Fruit fly (Drosophila melanogaster) whole organism, embryonic: Measurements from ENCODE around the gene Uggt.
A peak's percentile ranks its signal among the peaks of the same experiment; 100 is the strongest.

Source experiments
- CG10543 ChIP-seq: fragments of 200-800 bp; sonication (Bioruptor generic); optimal IDR thresholded peaks from 3 replicates; lab custom pipeline; 2017; ENCODE audit warnings: missing biosample characterization, mild to moderate bottlenecking, missing genetic modification characterization, moderate library complexity
- CG11093 ChIP-seq: fragments of 200-800 bp; sonication (Bioruptor generic); IDR thresholded peaks from 3 replicates; pipeline ENCODE4 v1.3.6; 2022; ENCODE audit warnings: missing biosample characterization, missing genetic modification characterization
- CG11247 ChIP-seq: fragments of 200-800 bp; sonication (Bioruptor generic); IDR thresholded peaks from 2 replicates; pipeline ENCODE4 v1.3.6; 2022; ENCODE audit warnings: missing biosample characterization, missing genetic modification characterization
- CG11398 ChIP-seq: fragments of 200-800 bp; sonication (Bioruptor generic); optimal IDR thresholded peaks from 2 replicates; lab custom pipeline; 2016; ENCODE audit warnings: missing biosample characterization, missing genetic modification characterization
- CG11504 ChIP-seq: fragments of 200-800 bp; sonication (Bioruptor generic); optimal IDR thresholded peaks from 3 replicates; lab custom pipeline; 2019; ENCODE audit warnings: missing biosample characterization, mild to moderate bottlenecking, missing genetic modification characterization, moderate library complexity
- CG13123 ChIP-seq: fragments of 200-800 bp; sonication (Bioruptor generic); optimal IDR thresholded peaks from 2 replicates; lab custom pipeline; 2016; ENCODE audit warnings: missing biosample characterization, missing genetic modification characterization
- CG14014 ChIP-seq: fragments of 200-800 bp; sonication (Bioruptor generic); IDR thresholded peaks from 2 replicates; pipeline ENCODE4 v1.3.6; 2022; ENCODE audit warnings: missing biosample characterization, missing genetic modification characterization
- CG14965 ChIP-seq: fragments of 200-800 bp; sonication (Bioruptor generic); optimal IDR thresholded peaks from 2 replicates; lab custom pipeline; 2016; ENCODE audit warnings: missing biosample characterization, missing genetic modification characterization, borderline replicate concordance
- CG1603 ChIP-seq: fragments of 200-800 bp; sonication (Bioruptor generic); optimal IDR thresholded peaks from 2 replicates; lab custom pipeline; 2019; ENCODE audit warnings: missing biosample characterization, mild to moderate bottlenecking, missing genetic modification characterization, moderate library complexity
- CG17385 ChIP-seq: fragments of 200-800 bp; sonication (Bioruptor generic); optimal IDR thresholded peaks from 3 replicates; lab custom pipeline; 2018; ENCODE audit warnings: missing biosample characterization, mild to moderate bottlenecking, missing genetic modification characterization
- CG17612 ChIP-seq: fragments of 200-800 bp; sonication (Bioruptor generic); IDR thresholded peaks from 2 replicates; pipeline ENCODE4 v1.3.6; 2022; ENCODE audit warnings: missing biosample characterization, missing genetic modification characterization
- CG17912 ChIP-seq: fragments of 200-800 bp; sonication (Bioruptor generic); optimal IDR thresholded peaks from 2 replicates; lab custom pipeline; 2018; ENCODE audit warnings: missing biosample characterization, mild to moderate bottlenecking, missing genetic modification characterization
- CG2678 ChIP-seq: fragments of 200-800 bp; sonication (Bioruptor generic); optimal IDR thresholded peaks from 3 replicates; lab custom pipeline; 2019; ENCODE audit warnings: missing biosample characterization, mild to moderate bottlenecking, missing genetic modification characterization, moderate library complexity
- CG30403 ChIP-seq: fragments of 200-800 bp; sonication (Bioruptor generic); optimal IDR thresholded peaks from 3 replicates; lab custom pipeline; 2016; ENCODE audit warnings: missing biosample characterization, missing genetic modification characterization
- CG31388 ChIP-seq: fragments of 200-800 bp; sonication (Bioruptor generic); optimal IDR thresholded peaks from 2 replicates; lab custom pipeline; 2016; ENCODE audit warnings: missing biosample characterization, missing genetic modification characterization
- CG33557 ChIP-seq: fragments of 200-800 bp; sonication (Bioruptor generic); optimal IDR thresholded peaks from 2 replicates; lab custom pipeline; 2019; ENCODE audit warnings: missing biosample characterization, mild to moderate bottlenecking, missing genetic modification characterization, moderate library complexity
- CG4424 ChIP-seq: fragments of 200-800 bp; sonication (Bioruptor generic); optimal IDR thresholded peaks from 3 replicates; lab custom pipeline; 2016; ENCODE audit warnings: missing biosample characterization, missing genetic modification characterization
- CG4617 ChIP-seq: fragments of 200-800 bp; sonication (Bioruptor generic); optimal IDR thresholded peaks from 3 replicates; lab custom pipeline; 2016; ENCODE audit warnings: missing biosample characterization, missing genetic modification characterization, borderline replicate concordance
- CG8765 ChIP-seq: fragments of 200-800 bp; sonication (Bioruptor generic); IDR thresholded peaks from 2 replicates; pipeline ENCODE4 v1.3.6; 2022; ENCODE audit warnings: missing biosample characterization, missing genetic modification characterization
- CG9727 ChIP-seq: fragments of 200-800 bp; sonication (Bioruptor generic); optimal IDR thresholded peaks from 3 replicates; lab custom pipeline; 2017; ENCODE audit warnings: missing biosample characterization, mild to moderate bottlenecking, missing genetic modification characterization
- CG9797 ChIP-seq: fragments of 200-800 bp; sonication (Bioruptor generic); optimal IDR thresholded peaks from 3 replicates; lab custom pipeline; 2018; ENCODE audit warnings: missing biosample characterization, mild to moderate bottlenecking, missing genetic modification characterization
- Dbx ChIP-seq: fragments of 200-800 bp; sonication (Bioruptor generic); IDR thresholded peaks from 3 replicates; pipeline ENCODE4 v1.3.6; 2022; ENCODE audit warnings: missing biosample characterization, missing genetic modification characterization
- Deaf1 ChIP-seq: fragments of 200-800 bp; optimal IDR thresholded peaks from 3 replicates; lab custom pipeline; 2019; ENCODE audit warnings: missing biosample characterization, mild to moderate bottlenecking, missing genetic modification characterization, moderate library complexity
- ERR ChIP-seq: fragments of 200-800 bp; sonication (Bioruptor generic); optimal IDR thresholded peaks from 2 replicates; lab custom pipeline; 2016; ENCODE audit warnings: missing biosample characterization, missing genetic modification characterization
- Fer2 ChIP-seq: fragments of 200-800 bp; sonication (Bioruptor generic); optimal IDR thresholded peaks from 2 replicates; lab custom pipeline; 2018; ENCODE audit warnings: missing biosample characterization, mild to moderate bottlenecking, missing genetic modification characterization, moderate library complexity
- HHEX ChIP-seq: fragments of 200-800 bp; sonication (Bioruptor generic); optimal IDR thresholded peaks from 3 replicates; lab custom pipeline; 2017; ENCODE audit warnings: missing biosample characterization, mild to moderate bottlenecking, missing genetic modification characterization, missing genetic modification reagents
- HLH4C ChIP-seq: fragments of 200-800 bp; sonication (Bioruptor generic); IDR thresholded peaks from 3 replicates; pipeline ENCODE4 v1.3.6; 2022; ENCODE audit warnings: missing biosample characterization, missing genetic modification characterization; ENCODE audit not compliant: partially characterized antibody
- Hand ChIP-seq: fragments of 200-800 bp; sonication (Bioruptor generic); optimal IDR thresholded peaks from 2 replicates; lab custom pipeline; 2017; ENCODE audit warnings: mild to moderate bottlenecking, missing biosample characterization, missing genetic modification reagents, missing genetic modification characterization
- Lpt ChIP-seq: fragments of >200 bp; optimal IDR thresholded peaks from 2 replicates; lab custom pipeline; 2018; ENCODE audit warnings: missing biosample characterization, missing genetic modification characterization
- Mad ChIP-seq: fragments of 200-800 bp; sonication (Bioruptor generic); optimal IDR thresholded peaks from 2 replicates; lab custom pipeline; 2016; ENCODE audit warnings: missing biosample characterization, missing genetic modification characterization
- Sry-β ChIP-seq: fragments of 200-800 bp; sonication (Bioruptor generic); optimal IDR thresholded peaks from 2 replicates; lab custom pipeline; 2018; ENCODE audit warnings: missing biosample characterization, mild to moderate bottlenecking, missing genetic modification characterization, moderate library complexity
- Vsx1 ChIP-seq: fragments of 200-800 bp; sonication (Bioruptor generic); optimal IDR thresholded peaks from 2 replicates; lab custom pipeline; 2017; ENCODE audit warnings: missing biosample characterization, mild to moderate bottlenecking, missing genetic modification characterization, missing genetic modification reagents
- YL-1 ChIP-seq: fragments of 200-800 bp; sonication (Bioruptor generic); optimal IDR thresholded peaks from 3 replicates; lab custom pipeline; 2017; ENCODE audit warnings: missing biosample characterization, mild to moderate bottlenecking, missing genetic modification characterization
- az2 ChIP-seq: fragments of 200-800 bp; sonication (Bioruptor generic); optimal IDR thresholded peaks from 3 replicates; lab custom pipeline; 2016; ENCODE audit warnings: missing biosample characterization, missing genetic modification characterization
- cwo ChIP-seq: fragments of 200-800 bp; sonication (Bioruptor generic); optimal IDR thresholded peaks from 3 replicates; lab custom pipeline; 2017; ENCODE audit warnings: missing biosample characterization, missing genetic modification characterization, mild to moderate bottlenecking, moderate library complexity, missing genetic modification reagents
- dan ChIP-seq: fragments of 200-800 bp; sonication (Bioruptor generic); IDR thresholded peaks from 2 replicates; pipeline ENCODE4 v1.3.6; 2022; ENCODE audit warnings: missing biosample characterization, missing genetic modification characterization
- ems ChIP-seq: fragments of 200-800 bp; sonication (Bioruptor generic); optimal IDR thresholded peaks from 3 replicates; lab custom pipeline; 2016; ENCODE audit warnings: missing biosample characterization, missing genetic modification characterization
- exex ChIP-seq: fragments of 200-800 bp; sonication (Bioruptor generic); optimal IDR thresholded peaks from 4 replicates; lab custom pipeline; 2018; ENCODE audit warnings: missing biosample characterization, mild to moderate bottlenecking, missing genetic modification characterization, moderate library complexity
- fd64A ChIP-seq: fragments of 200-800 bp; sonication (Bioruptor generic); optimal IDR thresholded peaks from 3 replicates; lab custom pipeline; 2018; ENCODE audit warnings: missing biosample characterization, mild to moderate bottlenecking, missing genetic modification characterization
- grn ChIP-seq: fragments of 200-800 bp; sonication (Bioruptor generic); optimal IDR thresholded peaks from 3 replicates; lab custom pipeline; 2017; ENCODE audit warnings: missing biosample characterization, missing genetic modification characterization
- h ChIP-seq: fragments of >200 bp; optimal IDR thresholded peaks from 2 replicates; lab custom pipeline; 2017
- jing ChIP-seq: fragments of 200-800 bp; sonication (Bioruptor generic); optimal IDR thresholded peaks from 2 replicates; lab custom pipeline; 2018; ENCODE audit warnings: missing biosample characterization, mild to moderate bottlenecking, missing genetic modification characterization
- prd ChIP-seq, 3 experiments: fragments of >200 bp in 2 of 3; fragments of 200-800 bp in 1 of 3; sonication (Bioruptor generic) in 1 of 3; optimal IDR thresholded peaks in 2 of 3; IDR thresholded peaks in 1 of 3; 2 replicates in 2 of 3; 3 replicates in 1 of 3; pipeline versions ENCODE4 v1.3.6 to Lab custom; 2017 to 2022; ENCODE audit warnings: missing biosample characterization in 1 of 3, missing genetic modification characterization in 1 of 3
- sd ChIP-seq: fragments of 200-800 bp; sonication (Bioruptor generic); optimal IDR thresholded peaks from 3 replicates; lab custom pipeline; 2018; ENCODE audit warnings: missing biosample characterization, mild to moderate bottlenecking, missing genetic modification characterization, moderate library complexity
- sug ChIP-seq: fragments of 200-800 bp; optimal IDR thresholded peaks from 2 replicates; lab custom pipeline; 2019; ENCODE audit warnings: missing biosample characterization, mild to moderate bottlenecking, missing genetic modification characterization, moderate library complexity
- unc-4 ChIP-seq: fragments of 200-800 bp; sonication (Bioruptor generic); IDR thresholded peaks from 2 replicates; pipeline ENCODE4 v1.3.6; 2022; ENCODE audit warnings: missing biosample characterization, missing genetic modification characterization; ENCODE audit not compliant: partially characterized antibody
- wek ChIP-seq: fragments of 200-800 bp; sonication (Bioruptor generic); optimal IDR thresholded peaks from 3 replicates; lab custom pipeline; 2018; ENCODE audit warnings: missing biosample characterization, mild to moderate bottlenecking, missing genetic modification characterization, moderate library complexity
- zfh1 ChIP-seq: fragments of 200-800 bp; sonication (Bioruptor generic); IDR thresholded peaks from 3 replicates; pipeline ENCODE4 v1.3.6; 2022; ENCODE audit warnings: missing biosample characterization, missing genetic modification characterization

Gene Uggt

DNA sequence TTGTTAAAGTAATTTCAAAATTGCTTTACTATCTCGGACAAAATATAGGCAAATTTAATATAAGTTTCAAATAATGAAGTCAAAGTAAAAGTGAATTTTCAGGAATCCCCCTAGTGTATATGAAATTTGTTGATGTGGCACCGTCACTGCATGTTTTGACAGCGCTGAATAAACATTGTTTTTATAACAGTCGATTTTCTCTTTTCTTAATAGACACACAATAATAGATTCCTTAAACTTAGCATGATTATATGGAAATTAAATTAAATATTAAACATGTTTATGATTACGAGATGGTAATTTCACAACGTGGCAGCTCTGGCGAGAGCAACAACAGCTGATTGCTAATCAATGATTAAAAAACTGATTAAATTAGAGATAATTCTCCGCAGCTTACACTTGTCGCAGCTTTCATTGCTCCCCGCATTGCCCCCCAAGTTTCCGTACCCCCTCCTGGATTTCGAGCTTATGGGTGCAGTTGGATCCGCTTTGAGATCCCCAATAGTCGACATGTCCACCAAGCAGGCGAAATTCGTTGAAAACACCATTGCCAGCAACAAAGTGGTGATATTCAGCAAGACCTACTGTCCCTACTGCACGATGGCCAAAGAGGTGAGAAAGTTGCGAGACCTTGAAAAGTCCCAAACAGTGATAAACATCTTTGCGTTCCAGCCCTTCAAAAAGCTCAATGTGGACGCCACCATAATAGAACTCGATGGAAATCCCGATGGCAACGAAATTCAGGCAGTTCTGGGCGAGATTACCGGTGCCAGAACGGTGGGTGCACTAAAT is 3.3 kb upstream of the Uggt start, which contains the start of gene Grx1 (continued):
- no peak for TF ChIP-seq ERR (GFP tag; lab: Kevin White, UChicago)
- TF ChIP-seq CG14965 (GFP tag; lab: Kevin White, UChicago) = no peak
- no peak for TF ChIP-seq Sry-β (GFP tag; lab: Kevin White, UChicago)
- TF ChIP-seq zfh1 (GFP tag; lab: Robert Waterston, UW) = peak; percentile 59; the same call in 1 of the 3 replicates
- TF ChIP-seq prd (optimal IDR thresholded peaks at IDR 0.05; lab: Kevin White, UChicago) = no peak
- peak; percentile 46; the same call in 1 of the 3 replicates for TF ChIP-seq prd (GFP tag; IDR thresholded peaks at IDR 0.05; lab: Robert Waterston, UW)
- TF ChIP-seq HHEX = peak; percentile 36
- TF ChIP-seq CG11247 (GFP tag; lab: Robert Waterston, UW) = no peak
- peak; percentile 36 for TF ChIP-seq ems (GFP tag; lab: Kevin White, UChicago)
- TF ChIP-seq Fer2 (tag; lab: Kevin White, UChicago) = no peak
- TF ChIP-seq CG17912 = no peak
- no peak for TF ChIP-seq HLH4C (GFP tag; lab: Robert Waterston, UW)
- TF ChIP-seq fd64A (GFP tag; lab: Kevin White, UChicago) = peak; percentile 7
- TF ChIP-seq CG14014 (GFP tag; lab: Robert Waterston, UW) = no peak
- no peak for TF ChIP-seq dan
- TF ChIP-seq CG4424 (GFP tag; lab: Kevin White, UChicago) = peak; percentile 69
- TF ChIP-seq CG9797 (GFP tag; lab: Kevin White, UChicago) = no peak
- peak; percentile 17 for TF ChIP-seq CG33557
- TF ChIP-seq sug (tag; lab: Kevin White, UChicago) = peak; percentile 55
- no peak for TF ChIP-seq sd
- peak; percentile 76 for TF ChIP-seq CG30403 (GFP tag; lab: Kevin White, UChicago)
- TF ChIP-seq CG8765 (GFP tag; lab: Robert Waterston, UW) = no peak
- TF ChIP-seq CG31388 = no peak
- no peak for TF ChIP-seq CG17612 (GFP tag; lab: Robert Waterston, UW)
- TF ChIP-seq CG17385 = peak; percentile 51
- TF ChIP-seq CG4617 (GFP tag; lab: Kevin White, UChicago) = peak; percentile 54
- peak; percentile 21 for TF ChIP-seq CG13123 (GFP tag; lab: Kevin White, UChicago)
- TF ChIP-seq Vsx1 (GFP tag; lab: Kevin White, UChicago) = peak; percentile 62
- peak; percentile 77 for TF ChIP-seq CG11504 (tag; lab: Kevin White, UChicago)
- TF ChIP-seq jing (GFP tag; lab: Kevin White, UChicago) = peak; percentile 14
- TF ChIP-seq Hand (GFP tag; lab: Kevin White, UChicago) = no peak
- TF ChIP-seq cwo (GFP tag; lab: Kevin White, UChicago) = peak; percentile 14
- TF ChIP-seq h (lab: Kevin White, UChicago) = no peak
- peak; percentile 21 for TF ChIP-seq Deaf1 (tag; lab: Kevin White, UChicago)
- no peak for TF ChIP-seq CG11398 (GFP tag; lab: Kevin White, UChicago)
- TF ChIP-seq grn (GFP tag; lab: Kevin White, UChicago) = peak; percentile 98
- TF ChIP-seq Dbx (GFP tag; lab: Robert Waterston, UW) = 0 out of 3 replicates have a peak, but pooled peaks have one; percentile 41
- peak; percentile 58 for TF ChIP-seq exex
- peak; percentile 28 for TF ChIP-seq YL-1 (GFP tag; lab: Kevin White, UChicago)
- TF ChIP-seq CG11093 (GFP tag; lab: Robert Waterston, UW) = no peak
- TF ChIP-seq CG1603 (tag; lab: Kevin White, UChicago) = peak; percentile 57
- no peak for TF ChIP-seq Lpt (GFP tag; lab: Kevin White, UChicago)
- TF ChIP-seq az2 (GFP tag; lab: Kevin White, UChicago) = peak; percentile 69
- no peak for TF ChIP-seq unc-4 (GFP tag; lab: Robert Waterston, UW)
- TF ChIP-seq CG9727 (GFP tag; lab: Kevin White, UChicago) = peak; percentile 49
- peak; percentile 42 for TF ChIP-seq Mad (GFP tag; lab: Kevin White, UChicago)
- peak; percentile 66 for TF ChIP-seq CG10543 (GFP tag; lab: Kevin White, UChicago)
- peak; percentile 63 for TF ChIP-seq CG2678
- TF ChIP-seq wek = peak; percentile 97
